Worm (Caenorhabditis elegans) whole organism, L1 larva: ENCODE results near the gene elo-8.

Source experiments
- C16A3.4 ChIP-seq: fragments of 150-350 bp; optimal IDR thresholded peaks from 2 replicates; lab custom pipeline; 2014; ENCODE audit warnings: missing biosample characterization, missing genetic modification characterization
- C34B4.2 ChIP-seq: sonication (generic microtip); optimal IDR thresholded peaks from 2 replicates; lab custom pipeline; 2017; ENCODE audit warnings: mild to moderate bottlenecking, missing genetic modification characterization, missing compliant biosample characterization
- F16B12.6 ChIP-seq: fragments of 150-350 bp; optimal IDR thresholded peaks from 2 replicates; lab custom pipeline; 2014; ENCODE audit warnings: missing biosample characterization, missing genetic modification characterization
- ama-1 ChIP-seq: fragments of 150-350 bp; optimal IDR thresholded peaks from 2 replicates; lab custom pipeline; 2014
- ceh-82 ChIP-seq, 3 experiments: fragments of 150-350 bp in 1 of 3; sonication (generic microtip) in 2 of 3; optimal IDR thresholded peaks; 2 replicates each; lab custom pipeline; 2014 to 2017; ENCODE audit warnings: missing biosample characterization in 3 of 3, missing genetic modification characterization in 3 of 3
- ceh-90 ChIP-seq: sonication (generic microtip); optimal IDR thresholded peaks from 2 replicates; lab custom pipeline; 2016; ENCODE audit warnings: missing genetic modification characterization, missing compliant biosample characterization
- dpl-1 ChIP-seq, 3 experiments: fragments of 150-350 bp in 2 of 3; sonication (generic microtip) in 1 of 3; optimal IDR thresholded peaks; 2 replicates each; lab custom pipeline; 2014 to 2017; ENCODE audit warnings: missing biosample characterization in 3 of 3, missing genetic modification characterization in 3 of 3, missing genetic modification reagents in 3 of 3
- efl-1 ChIP-seq, 4 experiments: fragments of 150-350 bp; optimal IDR thresholded peaks in 3 of 4; peaks in 1 of 4; 1 replicate in 1 of 4; 2 replicates in 3 of 4; lab custom pipeline; 2014; ENCODE audit warnings: missing biosample characterization in 2 of 4, missing genetic modification characterization in 2 of 4, missing genetic modification reagents in 2 of 4
- efl-3 ChIP-seq: fragments of 200-800 bp; sonication (Bioruptor generic); optimal IDR thresholded peaks from 2 replicates; lab custom pipeline; 2018; ENCODE audit warnings: mild to moderate bottlenecking, missing genetic modification characterization, missing compliant biosample characterization
- egl-13 ChIP-seq: sonication (generic microtip); optimal IDR thresholded peaks from 2 replicates; lab custom pipeline; 2016; ENCODE audit warnings: missing genotype, missing genetic modification reagents, missing genetic modification characterization, missing compliant biosample characterization
- egl-27 ChIP-seq, 2 experiments: fragments of 150-350 bp in 1 of 2; sonication (generic microtip); optimal IDR thresholded peaks; 3 replicates each; lab custom pipeline; 2017 to 2018; ENCODE audit warnings: missing biosample characterization in 2 of 2, missing genetic modification characterization in 2 of 2, missing genetic modification reagents in 2 of 2
- elt-2 ChIP-seq: sonication (generic microtip); optimal IDR thresholded peaks from 2 replicates; lab custom pipeline; 2016; ENCODE audit warnings: missing genetic modification characterization, mild to moderate bottlenecking, inconsistent platforms, missing compliant biosample characterization, missing genetic modification reagents
- elt-3 ChIP-seq, 6 experiments: fragments of 150-350 bp in 1 of 6; sonication (generic microtip); optimal IDR thresholded peaks; 2 replicates each; lab custom pipeline; 2017 to 2018; ENCODE audit warnings: missing biosample characterization in 6 of 6, missing genetic modification characterization in 6 of 6, inconsistent platforms in 1 of 6
- ets-5 ChIP-seq: fragments of 200-800 bp; sonication (Bioruptor generic); IDR thresholded peaks from 2 replicates; pipeline ENCODE4 v1.3.6; 2022; ENCODE audit warnings: missing genetic modification characterization, missing compliant biosample characterization
- fkh-10 ChIP-seq: sonication (generic microtip); optimal IDR thresholded peaks from 2 replicates; lab custom pipeline; 2017; ENCODE audit warnings: missing biosample characterization, missing genetic modification reagents, missing genetic modification characterization
- fkh-4 ChIP-seq: sonication (generic microtip); optimal IDR thresholded peaks from 2 replicates; lab custom pipeline; 2016; ENCODE audit warnings: missing compliant biosample characterization, missing genetic modification characterization, borderline replicate concordance
- fkh-8 ChIP-seq: sonication (generic microtip); optimal IDR thresholded peaks from 2 replicates; lab custom pipeline; 2016; ENCODE audit warnings: mild to moderate bottlenecking, missing genetic modification characterization, missing compliant biosample characterization
- hlh-4 ChIP-seq: sonication (generic microtip); optimal IDR thresholded peaks from 2 replicates; lab custom pipeline; 2016; ENCODE audit warnings: mild to moderate bottlenecking, missing genetic modification characterization, missing compliant biosample characterization
- hpl-2 ChIP-seq: fragments of 150-350 bp; optimal IDR thresholded peaks from 2 replicates; lab custom pipeline; 2014; ENCODE audit warnings: missing biosample characterization, missing genetic modification reagents, missing genetic modification characterization
- irx-1 ChIP-seq: sonication (generic microtip); optimal IDR thresholded peaks from 2 replicates; lab custom pipeline; 2016; ENCODE audit warnings: missing genetic modification characterization, missing compliant biosample characterization
- lin-13 ChIP-seq: fragments of 150-350 bp; optimal IDR thresholded peaks from 2 replicates; lab custom pipeline; 2014; ENCODE audit warnings: missing biosample characterization, missing genetic modification reagents, missing genetic modification characterization
- lin-15B ChIP-seq: fragments of 150-350 bp; sonication (generic microtip); optimal IDR thresholded peaks from 3 replicates; lab custom pipeline; 2014; ENCODE audit warnings: missing biosample characterization, missing genetic modification characterization
- lin-35 ChIP-seq, 2 experiments: fragments of 150-350 bp; optimal IDR thresholded peaks; 2 replicates each; lab custom pipeline; 2014; ENCODE audit warnings: missing biosample characterization in 2 of 2, missing genetic modification characterization in 2 of 2, missing genetic modification reagents in 2 of 2
- lsy-2 ChIP-seq, 2 experiments: fragments of 150-350 bp; optimal IDR thresholded peaks; 2 replicates each; lab custom pipeline; 2014; ENCODE audit warnings: missing biosample characterization in 2 of 2, missing genetic modification characterization in 2 of 2
- mab-9 ChIP-seq: fragments of 200-800 bp; sonication (Bioruptor generic); IDR thresholded peaks from 2 replicates; pipeline ENCODE4 v1.3.6; 2022; ENCODE audit warnings: missing genetic modification reagents, missing genetic modification characterization, missing compliant biosample characterization
- mdl-1 ChIP-seq, 2 experiments: fragments of 150-350 bp; optimal IDR thresholded peaks; 2 replicates each; lab custom pipeline; 2014 to 2017; ENCODE audit warnings: missing biosample characterization in 2 of 2, missing genetic modification characterization in 2 of 2, inconsistent platforms in 1 of 2
- mef-2 ChIP-seq: fragments of 150-350 bp; optimal IDR thresholded peaks from 2 replicates; lab custom pipeline; 2014; ENCODE audit warnings: missing biosample characterization, missing genetic modification characterization
- nhr-11 ChIP-seq: fragments of 150-350 bp; optimal IDR thresholded peaks from 2 replicates; lab custom pipeline; 2014; ENCODE audit warnings: missing biosample characterization, missing genetic modification characterization
- nhr-237 ChIP-seq: fragments of 150-350 bp; optimal IDR thresholded peaks from 2 replicates; lab custom pipeline; 2014; ENCODE audit warnings: missing biosample characterization, missing genetic modification characterization
- nhr-28 ChIP-seq: fragments of 150-350 bp; optimal IDR thresholded peaks from 2 replicates; lab custom pipeline; 2014; ENCODE audit warnings: missing biosample characterization, missing genetic modification characterization
- nhr-76 ChIP-seq: sonication (generic microtip); optimal IDR thresholded peaks from 2 replicates; lab custom pipeline; 2017; ENCODE audit warnings: missing biosample characterization, missing genetic modification characterization
- nhr-77 ChIP-seq: fragments of 150-350 bp; optimal IDR thresholded peaks from 2 replicates; lab custom pipeline; 2014; ENCODE audit warnings: missing biosample characterization, missing genetic modification characterization
- nhr-85 ChIP-seq: sonication (generic microtip); peaks from one replicate; lab custom pipeline; 2016; ENCODE audit warnings: missing genetic modification characterization, inconsistent platforms, missing compliant biosample characterization
- nhr-90 ChIP-seq: sonication (generic microtip); optimal IDR thresholded peaks from 2 replicates; lab custom pipeline; 2016; ENCODE audit warnings: mild to moderate bottlenecking, missing genetic modification characterization, missing compliant biosample characterization; ENCODE audit not compliant: poor library complexity
- pag-3 ChIP-seq: sonication (generic microtip); optimal IDR thresholded peaks from 2 replicates; lab custom pipeline; 2017; ENCODE audit warnings: missing genetic modification characterization, mild to moderate bottlenecking, missing compliant biosample characterization, antibody characterized with exemption, borderline replicate concordance; ENCODE audit not compliant: insufficient read depth
- skn-1 ChIP-seq: fragments of 150-350 bp; optimal IDR thresholded peaks from 2 replicates; lab custom pipeline; 2014; ENCODE audit warnings: missing biosample characterization, missing genetic modification characterization
- snu-23 ChIP-seq: sonication (generic microtip); optimal IDR thresholded peaks from 2 replicates; lab custom pipeline; 2016; ENCODE audit warnings: missing genetic modification characterization, missing compliant biosample characterization
- sox-4 ChIP-seq: sonication (generic microtip); optimal IDR thresholded peaks from 2 replicates; lab custom pipeline; 2016; ENCODE audit warnings: missing genetic modification characterization, missing compliant biosample characterization
- sptf-1 ChIP-seq: fragments of 150-350 bp; optimal IDR thresholded peaks from 2 replicates; lab custom pipeline; 2014; ENCODE audit warnings: missing biosample characterization, missing genetic modification characterization
- swsn-7 ChIP-seq: sonication (generic microtip); optimal IDR thresholded peaks from 2 replicates; lab custom pipeline; 2016; ENCODE audit warnings: missing genetic modification characterization, missing compliant biosample characterization
- tbx-2 ChIP-seq: sonication (generic microtip); optimal IDR thresholded peaks from 2 replicates; lab custom pipeline; 2016; ENCODE audit warnings: missing genetic modification characterization, missing compliant biosample characterization
- tlp-1 ChIP-seq: fragments of 150-350 bp; optimal IDR thresholded peaks from 2 replicates; lab custom pipeline; 2014; ENCODE audit warnings: missing biosample characterization, missing genetic modification characterization
- unc-130 ChIP-seq: fragments of 150-350 bp; optimal IDR thresholded peaks from 2 replicates; lab custom pipeline; 2017; ENCODE audit warnings: missing biosample characterization, missing genetic modification characterization, inconsistent platforms
- unc-30 ChIP-seq: sonication (generic microtip); optimal IDR thresholded peaks from 2 replicates; lab custom pipeline; 2017; ENCODE audit warnings: missing biosample characterization, missing genetic modification characterization
- unc-98 ChIP-seq: fragments of 200-800 bp; sonication (Bioruptor generic); IDR thresholded peaks from 2 replicates; pipeline ENCODE4 v1.3.6; 2022; ENCODE audit warnings: missing genetic modification characterization, missing compliant biosample characterization
- zag-1 ChIP-seq: fragments of 150-350 bp; optimal IDR thresholded peaks from 2 replicates; lab custom pipeline; 2014; ENCODE audit warnings: missing biosample characterization, missing genetic modification characterization
- ztf-4 ChIP-seq: fragments of 150-350 bp; optimal IDR thresholded peaks from 2 replicates; lab custom pipeline; 2014; ENCODE audit warnings: missing biosample characterization, missing genetic modification characterization

The elo-8 gene

ce11 chrIII:11238790-11239189, 6.9 kb upstream of the elo-8 start:
- TF ChIP-seq mef-2 (tag; lab: Kevin White, UChicago) (no peak), dpl-1 (GFP tag; optimal IDR thresholded peaks at IDR 0.05; lab: Kevin White, UChicago) (no peak), fkh-4 (tag; lab: Kevin White, UChicago) (no peak), egl-27 (tag; optimal IDR thresholded peaks at IDR 0.05; lab: Kevin White, UChicago) (no peak), sox-4 (tag; lab: Kevin White, UChicago) (no peak), fkh-10 (GFP tag; lab: Kevin White, UChicago) (no peak), swsn-7 (tag; lab: Kevin White, UChicago) (no peak)

DNA sequence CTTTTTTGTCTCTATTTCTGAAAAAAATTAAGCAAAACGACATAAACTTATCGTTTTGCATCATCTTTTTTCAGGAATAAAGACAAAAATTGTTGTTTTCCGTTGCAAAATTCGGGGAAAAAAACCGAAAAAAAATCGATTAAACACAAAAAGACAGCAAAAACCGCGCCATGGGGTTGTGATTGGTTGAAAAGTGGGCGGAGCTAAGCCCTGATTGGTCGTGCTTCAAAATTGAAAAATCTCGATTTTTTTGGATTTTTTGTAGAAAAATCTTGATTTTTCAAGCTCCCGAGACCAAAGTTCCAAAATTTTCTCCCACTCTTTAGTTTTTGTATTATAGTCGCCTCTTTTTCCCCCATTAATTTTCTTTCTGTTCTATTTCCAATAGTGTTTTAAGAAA, 6.4 kb upstream of the elo-8 start:
- no peak for TF ChIP-seq irx-1 (tag; lab: Kevin White, UChicago)
- TF ChIP-seq unc-30 (tag; lab: Kevin White, UChicago): no peak
- no peak for TF ChIP-seq unc-130 (tag; lab: Kevin White, UChicago)
- TF ChIP-seq C16A3.4 (tag; lab: Kevin White, UChicago): no peak
- TF ChIP-seq C34B4.2 (tag; lab: Kevin White, UChicago): no peak
- no peak for TF ChIP-seq hpl-2 (GFP tag; lab: Kevin White, UChicago)
- no peak for TF ChIP-seq nhr-85 (tag; lab: Kevin White, UChicago)
- TF ChIP-seq nhr-77: no peak
- TF ChIP-seq nhr-237 (tag; lab: Kevin White, UChicago): no peak
- no peak for TF ChIP-seq fkh-8 (tag; lab: Kevin White, UChicago)
- TF ChIP-seq nhr-28: no peak
- TF ChIP-seq ceh-90 (tag; lab: Kevin White, UChicago): no peak
- TF ChIP-seq ama-1 (lab: Kevin White, UChicago): no peak
- TF ChIP-seq swsn-7 (tag; lab: Kevin White, UChicago): no peak
- TF ChIP-seq F16B12.6: no peak
- TF ChIP-seq nhr-76: no peak
- no peak for TF ChIP-seq mab-9 (GFP tag; lab: Robert Waterston, UW)
- TF ChIP-seq, all 84 proteins: peak for 0

DNA sequence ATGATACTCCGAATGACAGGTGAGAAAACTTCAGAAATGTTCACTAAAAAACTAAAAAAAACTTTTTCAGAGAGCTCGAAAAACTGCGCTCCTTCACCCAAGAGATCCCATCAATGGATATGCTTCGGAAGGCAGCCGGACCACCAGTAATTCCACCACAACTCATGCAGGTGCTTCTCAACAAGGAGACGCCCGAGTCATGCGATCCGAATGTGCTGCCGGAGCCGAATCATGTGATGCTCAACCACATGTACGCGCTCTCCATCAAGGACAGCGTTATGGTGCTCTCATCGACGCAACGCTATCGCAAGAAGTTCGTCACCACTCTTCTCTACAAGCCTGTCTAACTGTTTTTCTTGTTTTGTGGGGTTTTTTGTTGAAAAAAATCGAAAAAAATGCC, 5.9 kb upstream of the elo-8 start:
- TF ChIP-seq pag-3 (tag; lab: Kevin White, UChicago): no peak
- no peak for TF ChIP-seq unc-130 (tag; lab: Kevin White, UChicago)
- TF ChIP-seq efl-1 (optimal IDR thresholded peaks at IDR 0.05; lab: Kevin White, UChicago): no peak
- peak in 1 of 2 experiments; percentile 81 for TF ChIP-seq efl-1 (GFP tag; optimal IDR thresholded peaks at IDR 0.05 in 1 of 2; lab: Kevin White, UChicago)
- no peak for TF ChIP-seq tbx-2
- no peak for TF ChIP-seq sptf-1
- TF ChIP-seq hlh-4: no peak
- no peak for TF ChIP-seq lsy-2 (tag; optimal IDR thresholded peaks at IDR 0.05; lab: Kevin White, UChicago)
- TF ChIP-seq tlp-1 (tag; lab: Kevin White, UChicago): no peak
- TF ChIP-seq unc-98 (GFP tag; lab: Robert Waterston, UW): no peak
- no peak for TF ChIP-seq lin-13
- TF ChIP-seq lin-15B (tag; lab: Kevin White, UChicago): no peak
- TF ChIP-seq ets-5: 0 out of 2 replicates have a peak, but pooled peaks have one; percentile 55
- no peak for TF ChIP-seq elt-3 (tag; optimal IDR thresholded peaks at IDR 0.05; lab: Kevin White, UChicago)
- peak; percentile 37 for TF ChIP-seq nhr-85 (tag; lab: Kevin White, UChicago)
- no peak for TF ChIP-seq nhr-90 (tag; lab: Kevin White, UChicago)
- no peak for TF ChIP-seq ztf-4 (tag; lab: Kevin White, UChicago)
- TF ChIP-seq fkh-8 (tag; lab: Kevin White, UChicago): no peak
- TF ChIP-seq zag-1 (tag; lab: Kevin White, UChicago): no peak
- no peak for TF ChIP-seq sox-4 (tag; lab: Kevin White, UChicago)
- no peak for TF ChIP-seq mab-9 (GFP tag; lab: Robert Waterston, UW)

DNA sequence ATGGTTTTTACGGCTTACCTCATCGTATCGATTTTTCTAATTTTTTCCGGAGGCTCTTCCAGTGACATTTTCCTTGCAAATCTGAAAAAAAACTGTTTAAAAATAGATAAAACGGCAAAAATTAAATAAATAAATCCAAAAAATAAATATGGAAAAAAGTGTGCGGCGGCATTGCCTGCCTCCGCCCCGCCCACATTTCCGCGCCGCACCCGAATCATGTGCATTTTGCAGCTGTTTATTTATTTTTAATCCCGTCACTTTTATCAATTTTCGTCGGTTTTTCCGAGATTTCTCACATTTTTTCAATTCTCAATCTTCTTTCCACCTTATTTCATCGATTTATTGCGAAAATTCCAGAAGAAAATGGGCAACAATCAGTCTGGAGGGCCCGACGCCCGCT, 4.9 kb upstream of the elo-8 start, which contains the start of the genes Y47D3A.14 and aakb-2:
Y47D3A.14 (minus strand) TSS at position 81 of the 400 bp plus-strand sequence.
aakb-2 (plus strand) TSS at position 356 of the 400 bp plus-strand sequence.
- TF ChIP-seq ceh-82 (tag; optimal IDR thresholded peaks at IDR 0.05; lab: Kevin White, UChicago) (peak; percentile 14 to 56 (median 33)), snu-23 (GFP tag; lab: Kevin White, UChicago) (peak; percentile 77), pag-3 (tag; lab: Kevin White, UChicago) (no peak), irx-1 (tag; lab: Kevin White, UChicago) (no peak), efl-3 (no peak), nhr-90 (tag; lab: Kevin White, UChicago) (peak; percentile 38), lin-35 (GFP tag; optimal IDR thresholded peaks at IDR 0.05; lab: Kevin White, UChicago) (peak; percentile 38 to 55), elt-2 (no peak), efl-1 (optimal IDR thresholded peaks at IDR 0.05; lab: Kevin White, UChicago) (peak; percentile 19 to 49), efl-1 (GFP tag; optimal IDR thresholded peaks at IDR 0.05 in 1 of 2; lab: Kevin White, UChicago) (peak in 1 of 2 experiments; percentile 60), skn-1 (tag; lab: Kevin White, UChicago) (peak; percentile 66), lsy-2 (tag; optimal IDR thresholded peaks at IDR 0.05; lab: Kevin White, UChicago) (peak; percentile 63 to 66), C16A3.4 (tag; lab: Kevin White, UChicago) (peak; percentile 62), egl-13 (tag; lab: Kevin White, UChicago) (no peak), mdl-1 (tag; optimal IDR thresholded peaks at IDR 0.05; lab: Kevin White, UChicago) (peak in 1 of 2 experiments; percentile 72), F16B12.6 (peak; percentile 23), nhr-11 (tag; lab: Kevin White, UChicago) (no peak), tlp-1 (tag; lab: Kevin White, UChicago) (no peak), nhr-76 (no peak)
